Worm (Caenorhabditis elegans) whole organism, mixed stage, embryonic: ENCODE results near the gene Y49F6B.8.

Source experiments
- blmp-1 ChIP-seq: fragments of 150-350 bp; optimal IDR thresholded peaks from 2 replicates; lab custom pipeline; 2014; ENCODE audit warnings: missing biosample characterization, missing genetic modification characterization
- flh-1 ChIP-seq: fragments of 200-800 bp; sonication (Bioruptor generic); optimal IDR thresholded peaks from 2 replicates; lab custom pipeline; 2018; ENCODE audit warnings: mild to moderate bottlenecking, missing genetic modification characterization, moderate library complexity, missing compliant biosample characterization
- snpc-4 ChIP-seq: fragments of 150-350 bp; optimal IDR thresholded peaks from 2 replicates; lab custom pipeline; 2014; ENCODE audit warnings: missing biosample characterization, missing genetic modification characterization

ce11 chrII:3452421-3452820 lies 29.1 kb downstream of the Y49F6B.8 start, which contains the start of gene C16C8.12:
- TF ChIP-seq blmp-1 (tag; lab: Kevin White, UChicago) (no peak), snpc-4 (no peak), flh-1 (no peak)
